Fruit fly (Drosophila melanogaster): ENCODE results near the gene PTPMT1.

Gene PTPMT1

dm6 chr3R:23730472-23730801 is 27.7 kb upstream of the PTPMT1 start:
- TF ChIP-seq Med (GFP tag): peak; percentile 53
- TF ChIP-seq CG6254 (GFP tag; optimal IDR thresholded peaks at IDR 0.05): no peak
- TF ChIP-seq Dll (GFP tag; IDR thresholded peaks at IDR 0.05; ENCODE audit: partially characterized antibody): 0 out of 4 replicates have a peak, but pooled peaks have one; percentile 1
- TF ChIP-seq CG17186 (GFP tag; optimal IDR thresholded peaks at IDR 0.05): no peak
- TF ChIP-seq Drgx (GFP tag; IDR thresholded peaks at IDR 0.05): 0 out of 2 replicates have a peak, but pooled peaks have one; percentile 3
- TF ChIP-seq kah (GFP tag; optimal IDR thresholded peaks at IDR 0.05): peak; percentile 63
- TF ChIP-seq hbn (GFP tag; IDR thresholded peaks at IDR 0.05; ENCODE audit: partially characterized antibody): 0 out of 2 replicates have a peak, but pooled peaks have one; percentile 3
- TF ChIP-seq CG8290 (GFP tag; optimal IDR thresholded peaks at IDR 0.05): no peak
- TF ChIP-seq CG8290 (tag; optimal IDR thresholded peaks at IDR 0.05): no peak

DNA sequence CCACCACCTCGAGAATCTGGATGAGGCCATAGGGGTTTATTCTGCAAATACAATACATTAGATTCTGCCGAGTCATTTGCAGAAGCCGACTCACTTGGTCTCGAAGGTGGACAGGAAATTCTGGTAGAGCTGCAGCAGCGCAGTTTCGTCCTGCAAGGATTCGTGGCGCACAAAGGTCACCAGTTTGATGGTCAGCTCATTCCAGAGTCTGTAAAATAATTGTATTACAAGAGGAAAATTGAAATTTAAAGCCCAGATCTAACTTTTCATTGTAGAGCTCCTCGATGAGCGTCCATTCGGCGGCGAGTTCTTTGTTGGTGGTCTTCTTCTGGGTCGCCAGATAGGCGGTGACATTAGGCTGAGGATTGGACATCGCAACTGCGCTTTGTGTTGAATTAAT is 25.6 kb upstream of the PTPMT1 start:
- TF ChIP-seq NFAT (GFP tag; IDR thresholded peaks at IDR 0.05) (no peak), CoRest (tag; optimal IDR thresholded peaks at IDR 0.05) (no peak), h (optimal IDR thresholded peaks at IDR 0.05) (no peak), chn (GFP tag; optimal IDR thresholded peaks at IDR 0.05) (no peak), stc (GFP tag; IDR thresholded peaks at IDR 0.05) (no peak), CG42726 (GFP tag; IDR thresholded peaks at IDR 0.05; ENCODE audit: partially characterized antibody) (no peak), CG7745 (tag; optimal IDR thresholded peaks at IDR 0.05) (no peak), sd (tag; optimal IDR thresholded peaks at IDR 0.05) (no peak), CG13424 (tag; optimal IDR thresholded peaks at IDR 0.05) (no peak), caup (GFP tag; optimal IDR thresholded peaks at IDR 0.05; ENCODE audit: severe bottlenecking) (no peak), D (optimal IDR thresholded peaks at IDR 0.05) (no peak), D (GFP tag; optimal IDR thresholded peaks at IDR 0.05) (no peak), emc (GFP tag; optimal IDR thresholded peaks at IDR 0.05) (no peak), CG7963 (GFP tag; IDR thresholded peaks at IDR 0.05; ENCODE audit: partially characterized antibody) (no peak), CG7556 (GFP tag; optimal IDR thresholded peaks at IDR 0.05) (no peak), knrl (GFP tag; IDR thresholded peaks at IDR 0.05; ENCODE audit: partially characterized antibody) (no peak), Oaz (GFP tag; IDR thresholded peaks at IDR 0.05) (no peak)

DNA sequence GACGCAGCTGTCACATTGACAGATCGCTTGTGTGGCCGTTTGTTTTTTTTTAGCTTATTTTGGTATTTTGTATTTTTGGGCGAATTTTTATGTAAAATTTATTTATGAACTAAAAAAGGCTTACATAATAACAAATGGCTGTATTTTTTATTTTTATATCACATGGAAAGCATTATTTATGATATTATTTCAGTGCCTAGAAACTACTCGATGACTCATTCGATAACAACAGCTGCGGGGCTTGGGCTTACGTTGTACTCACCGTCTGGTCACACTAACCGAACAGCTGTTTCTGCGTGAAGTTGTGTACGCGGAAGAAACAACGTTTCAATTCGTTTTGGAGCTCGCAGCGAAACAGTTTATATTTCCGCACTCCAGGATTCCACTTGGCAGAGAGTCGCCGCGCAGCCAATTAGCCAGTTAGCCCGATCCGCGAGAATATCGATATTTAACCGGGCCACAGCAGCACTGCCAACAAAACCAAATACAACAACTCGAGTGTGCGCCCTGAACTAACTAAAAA is 25.1 kb upstream of the PTPMT1 start, which contains the start of the genes Hmgcr and Rpn9:
Hmgcr (plus strand) TSS at position 335 of the 523 bp plus-strand sequence.
Rpn9 (minus strand) TSS at position 473 of the 523 bp plus-strand sequence.
- TF ChIP-seq Bteb2 (GFP tag; optimal IDR thresholded peaks at IDR 0.05) (no peak), kah (GFP tag; optimal IDR thresholded peaks at IDR 0.05) (no peak), HLHmδ (GFP tag; optimal IDR thresholded peaks at IDR 0.05) (peak; percentile 72), Gsc (GFP tag; IDR thresholded peaks at IDR 0.05) (no peak), mld (GFP tag; IDR thresholded peaks at IDR 0.05; ENCODE audit: partially characterized antibody) (0 out of 3 replicates have a peak, but pooled peaks have one; percentile 64), lab (GFP tag; optimal IDR thresholded peaks at IDR 0.05) (peak; percentile 32), CHES-1-like (GFP tag; optimal IDR thresholded peaks at IDR 0.05) (peak; percentile 53), CG7372 (GFP tag; IDR thresholded peaks at IDR 0.05) (no peak), sqz (GFP tag; optimal IDR thresholded peaks at IDR 0.05) (no peak), CG10431 (GFP tag; optimal IDR thresholded peaks at IDR 0.05) (peak; percentile 54), Camta (GFP tag; optimal IDR thresholded peaks at IDR 0.05) (peak; percentile 21), p53 (GFP tag; optimal IDR thresholded peaks at IDR 0.05) (no peak), Atf-2 (GFP tag; optimal IDR thresholded peaks at IDR 0.05) (no peak), CG10209 (GFP tag; optimal IDR thresholded peaks at IDR 0.05) (no peak), PHDP (tag; optimal IDR thresholded peaks at IDR 0.05) (peak; percentile 47), maf-S (GFP tag; optimal IDR thresholded peaks at IDR 0.05) (no peak), CG12744 (GFP tag; optimal IDR thresholded peaks at IDR 0.05) (no peak), gfzf (GFP tag; optimal IDR thresholded peaks at IDR 0.05) (peak; percentile 93), Mad (GFP tag; optimal IDR thresholded peaks at IDR 0.05) (peak; percentile 31), mam (GFP tag; optimal IDR thresholded peaks at IDR 0.05) (no peak), ro (GFP tag; IDR thresholded peaks at IDR 0.05) (no peak), CG32772 (GFP tag; IDR thresholded peaks at IDR 0.05) (no peak), H15 (GFP tag; IDR thresholded peaks at IDR 0.05) (no peak), Max (GFP tag; optimal IDR thresholded peaks at IDR 0.05) (peak; percentile 6), otp (GFP tag; IDR thresholded peaks at IDR 0.05) (no peak)
